Worm (Caenorhabditis elegans) whole organism, L2 larva: ENCODE measurements around the gene K01A2.6.

Experiments
- ceh-16 ChIP-seq: fragments of 150-350 bp; optimal IDR thresholded peaks from 2 replicates; lab custom pipeline; 2014; ENCODE audit warnings: missing biosample characterization, missing genetic modification characterization
- lsy-2 ChIP-seq, 2 experiments: fragments of 150-350 bp in 1 of 2; sonication (generic microtip) in 1 of 2; optimal IDR thresholded peaks; 2 replicates each; lab custom pipeline; 2014 to 2017; ENCODE audit warnings: missing biosample characterization in 2 of 2, missing genetic modification characterization in 2 of 2
- mab-5 ChIP-seq: fragments of 150-350 bp; optimal IDR thresholded peaks from 2 replicates; lab custom pipeline; 2014; ENCODE audit warnings: missing biosample characterization, missing genetic modification characterization
- mdl-1 ChIP-seq, 2 experiments: fragments of 150-350 bp in 1 of 2; sonication (generic microtip) in 1 of 2; optimal IDR thresholded peaks; 2 replicates each; lab custom pipeline; 2017; ENCODE audit warnings: missing biosample characterization in 2 of 2, missing genetic modification characterization in 2 of 2
- nhr-23 ChIP-seq: fragments of 150-350 bp; optimal IDR thresholded peaks from 2 replicates; lab custom pipeline; 2014; ENCODE audit warnings: missing biosample characterization, missing genetic modification reagents, missing genetic modification characterization
- nhr-237 ChIP-seq: fragments of 150-350 bp; optimal IDR thresholded peaks from 2 replicates; lab custom pipeline; 2014; ENCODE audit warnings: missing biosample characterization, missing genetic modification characterization
- nhr-77 ChIP-seq: fragments of 150-350 bp; optimal IDR thresholded peaks from 2 replicates; lab custom pipeline; 2014; ENCODE audit warnings: missing biosample characterization, missing genetic modification characterization
- snpc-4 ChIP-seq: fragments of 150-350 bp; optimal IDR thresholded peaks from 2 replicates; lab custom pipeline; 2014; ENCODE audit warnings: missing biosample characterization, missing genetic modification characterization
- unc-55 ChIP-seq: fragments of 150-350 bp; sonication (generic microtip); optimal IDR thresholded peaks from 3 replicates; lab custom pipeline; 2014; ENCODE audit warnings: missing biosample characterization, missing genetic modification reagents, missing genetic modification characterization

ce11 chrII:263563-263962, 36.2 kb upstream of the K01A2.6 start, which contains the start of gene scc-2:
- TF ChIP-seq nhr-77 (tag; lab: Kevin White, UChicago) (no peak), nhr-23 (tag; lab: Kevin White, UChicago) (no peak), mab-5 (tag; lab: Kevin White, UChicago) (no peak), snpc-4 (tag; lab: Kevin White, UChicago) (no peak), ceh-16 (tag; lab: Kevin White, UChicago) (no peak), mdl-1 (tag; optimal IDR thresholded peaks at IDR 0.05; lab: Kevin White, UChicago) (no peak), lsy-2 (tag; optimal IDR thresholded peaks at IDR 0.05; lab: Kevin White, UChicago) (no peak), unc-55 (no peak), nhr-237 (no peak)
